Worm (Caenorhabditis elegans) whole organism, L2 larva: ENCODE results near the gene mltn-7.

ENCODE experiments used
- C34F6.9 ChIP-seq: fragments of 150-350 bp; optimal IDR thresholded peaks from 2 replicates; lab custom pipeline; 2014; ENCODE audit warnings: missing biosample characterization, missing genetic modification characterization
- F13H6.1 ChIP-seq: sonication (generic microtip); optimal IDR thresholded peaks from 2 replicates; lab custom pipeline; 2016; ENCODE audit warnings: missing genetic modification characterization, missing compliant biosample characterization
- R02D3.7 ChIP-seq: fragments of 150-350 bp; optimal IDR thresholded peaks from 2 replicates; lab custom pipeline; 2014; ENCODE audit warnings: missing biosample characterization, missing genetic modification characterization
- Y55F3AM.14 ChIP-seq: fragments of 200-800 bp; sonication (Bioruptor generic); optimal IDR thresholded peaks from 2 replicates; lab custom pipeline; 2018; ENCODE audit warnings: mild to moderate bottlenecking, missing genetic modification characterization, missing compliant biosample characterization
- aly-2 ChIP-seq: fragments of 150-350 bp; optimal IDR thresholded peaks from 2 replicates; lab custom pipeline; 2014; ENCODE audit warnings: missing biosample characterization, missing genetic modification characterization
- ama-1 ChIP-seq: fragments of 150-350 bp; optimal IDR thresholded peaks from 2 replicates; lab custom pipeline; 2018; ENCODE audit warnings: inconsistent platforms
- blmp-1 ChIP-seq: sonication (generic microtip); optimal IDR thresholded peaks from 2 replicates; lab custom pipeline; 2017; ENCODE audit warnings: missing genetic modification characterization, mild to moderate bottlenecking, missing compliant biosample characterization, antibody characterized with exemption, moderate library complexity; ENCODE audit not compliant: insufficient read depth
- ceh-16 ChIP-seq: fragments of 150-350 bp; optimal IDR thresholded peaks from 2 replicates; lab custom pipeline; 2014; ENCODE audit warnings: missing biosample characterization, missing genetic modification characterization
- ceh-82 ChIP-seq: fragments of 150-350 bp; optimal IDR thresholded peaks from 2 replicates; lab custom pipeline; 2014; ENCODE audit warnings: missing biosample characterization, missing genetic modification characterization
- crh-2 ChIP-seq: sonication (generic microtip); optimal IDR thresholded peaks from 2 replicates; lab custom pipeline; 2017; ENCODE audit warnings: missing biosample characterization, missing genetic modification characterization
- elt-1 ChIP-seq: fragments of 150-350 bp; optimal IDR thresholded peaks from 2 replicates; lab custom pipeline; 2014; ENCODE audit warnings: missing biosample characterization, missing genetic modification characterization
- elt-3 ChIP-seq: sonication (generic microtip); optimal IDR thresholded peaks from 2 replicates; lab custom pipeline; 2017; ENCODE audit warnings: missing biosample characterization, missing genetic modification characterization
- fos-1 ChIP-seq: fragments of 150-350 bp; optimal IDR thresholded peaks from 2 replicates; lab custom pipeline; 2014; ENCODE audit warnings: missing biosample characterization, missing genetic modification characterization
- gmeb-1 ChIP-seq: fragments of 150-350 bp; optimal IDR thresholded peaks from 2 replicates; lab custom pipeline; 2014; ENCODE audit warnings: missing biosample characterization, missing genetic modification characterization
- lin-11 ChIP-seq: fragments of 150-350 bp; sonication (generic microtip); optimal IDR thresholded peaks from 2 replicates; lab custom pipeline; 2014; ENCODE audit warnings: missing biosample characterization, missing genetic modification characterization, inconsistent platforms, mixed read lengths
- lin-13 ChIP-seq: fragments of 150-350 bp; optimal IDR thresholded peaks from 2 replicates; lab custom pipeline; 2014; ENCODE audit warnings: missing biosample characterization, missing genetic modification reagents, missing genetic modification characterization
- lsy-2 ChIP-seq, 2 experiments: fragments of 150-350 bp in 1 of 2; sonication (generic microtip) in 1 of 2; optimal IDR thresholded peaks; 2 replicates each; lab custom pipeline; 2014 to 2017; ENCODE audit warnings: missing biosample characterization in 2 of 2, missing genetic modification characterization in 2 of 2
- mab-5 ChIP-seq: fragments of 150-350 bp; optimal IDR thresholded peaks from 2 replicates; lab custom pipeline; 2014; ENCODE audit warnings: missing biosample characterization, missing genetic modification characterization
- mbf-1 ChIP-seq: sonication (generic microtip); optimal IDR thresholded peaks from 2 replicates; lab custom pipeline; 2017; ENCODE audit warnings: missing biosample characterization, missing genetic modification characterization
- mdl-1 ChIP-seq, 2 experiments: fragments of 150-350 bp in 1 of 2; sonication (generic microtip) in 1 of 2; optimal IDR thresholded peaks; 2 replicates each; lab custom pipeline; 2017; ENCODE audit warnings: missing biosample characterization in 2 of 2, missing genetic modification characterization in 2 of 2
- nhr-11 ChIP-seq: fragments of 150-350 bp; optimal IDR thresholded peaks from 2 replicates; lab custom pipeline; 2014; ENCODE audit warnings: missing biosample characterization, missing genetic modification characterization
- nhr-129 ChIP-seq: fragments of 150-350 bp; optimal IDR thresholded peaks from 2 replicates; lab custom pipeline; 2014; ENCODE audit warnings: missing biosample characterization, missing genetic modification characterization
- nhr-21 ChIP-seq: fragments of 150-350 bp; optimal IDR thresholded peaks from 2 replicates; lab custom pipeline; 2014; ENCODE audit warnings: missing biosample characterization, missing genetic modification characterization
- nhr-23 ChIP-seq: fragments of 150-350 bp; optimal IDR thresholded peaks from 2 replicates; lab custom pipeline; 2014; ENCODE audit warnings: missing biosample characterization, missing genetic modification reagents, missing genetic modification characterization
- nhr-25 ChIP-seq: fragments of 150-350 bp; sonication (generic microtip); optimal IDR thresholded peaks from 3 replicates; lab custom pipeline; 2014; ENCODE audit warnings: missing biosample characterization, missing genetic modification characterization
- nhr-77 ChIP-seq: fragments of 150-350 bp; optimal IDR thresholded peaks from 2 replicates; lab custom pipeline; 2014; ENCODE audit warnings: missing biosample characterization, missing genetic modification characterization
- peb-1 ChIP-seq: fragments of 150-350 bp; optimal IDR thresholded peaks from 2 replicates; lab custom pipeline; 2014; ENCODE audit warnings: missing biosample characterization, missing genetic modification characterization
- sem-4 ChIP-seq: fragments of 150-350 bp; optimal IDR thresholded peaks from 2 replicates; lab custom pipeline; 2014; ENCODE audit warnings: missing biosample characterization, missing genetic modification reagents, missing genetic modification characterization
- sma-3 ChIP-seq: sonication (generic microtip); optimal IDR thresholded peaks from 2 replicates; lab custom pipeline; 2016; ENCODE audit warnings: missing genetic modification reagents, missing genetic modification characterization, missing compliant biosample characterization
- sma-9 ChIP-seq, 2 experiments: fragments of 150-350 bp in 1 of 2; sonication (generic microtip) in 1 of 2; optimal IDR thresholded peaks; 2 replicates each; lab custom pipeline; 2014 to 2016; ENCODE audit warnings: missing genetic modification characterization in 2 of 2, mild to moderate bottlenecking in 1 of 2, missing biosample characterization in 1 of 2, missing compliant biosample characterization in 1 of 2, missing genetic modification reagents in 1 of 2, moderate library complexity in 1 of 2
- snpc-4 ChIP-seq: fragments of 150-350 bp; optimal IDR thresholded peaks from 2 replicates; lab custom pipeline; 2014; ENCODE audit warnings: missing biosample characterization, missing genetic modification characterization
- unc-39 ChIP-seq: fragments of 150-350 bp; optimal IDR thresholded peaks from 2 replicates; lab custom pipeline; 2014; ENCODE audit warnings: missing biosample characterization, missing genetic modification characterization
- unc-55 ChIP-seq: fragments of 150-350 bp; sonication (generic microtip); optimal IDR thresholded peaks from 3 replicates; lab custom pipeline; 2014; ENCODE audit warnings: missing biosample characterization, missing genetic modification reagents, missing genetic modification characterization
- unc-62 ChIP-seq: fragments of 150-350 bp; optimal IDR thresholded peaks from 2 replicates; lab custom pipeline; 2014; ENCODE audit warnings: missing biosample characterization, missing genetic modification reagents, missing genetic modification characterization
- ztf-11 ChIP-seq: sonication (generic microtip); optimal IDR thresholded peaks from 2 replicates; lab custom pipeline; 2017; ENCODE audit warnings: missing biosample characterization, missing genetic modification characterization
- ztf-4 ChIP-seq: fragments of 150-350 bp; optimal IDR thresholded peaks from 2 replicates; lab custom pipeline; 2014; ENCODE audit warnings: missing biosample characterization, missing genetic modification characterization

mltn-7 gene

ce11 chrV:349054-349453, 21.1 kb upstream of the mltn-7 start, which contains the start of gene atg-9:
Gene atg-9, plus strand, starts transcription at chrV:349385.
- TF ChIP-seq elt-3 (tag; lab: Kevin White, UChicago) (no peak), ama-1 (lab: Kevin White, UChicago) (peak; percentile 58), aly-2 (tag; lab: Kevin White, UChicago) (no peak), nhr-77 (tag; lab: Kevin White, UChicago) (no peak), gmeb-1 (peak; percentile 75), C34F6.9 (peak; percentile 80), blmp-1 (tag; lab: Kevin White, UChicago) (peak; percentile 23), unc-55 (GFP tag; lab: Kevin White, UChicago) (peak; percentile 40), ceh-16 (tag; lab: Kevin White, UChicago) (peak; percentile 57), nhr-129 (tag; lab: Kevin White, UChicago) (peak; percentile 71), snpc-4 (tag; lab: Kevin White, UChicago) (no peak), crh-2 (tag; lab: Kevin White, UChicago) (peak; percentile 79), ceh-82 (no peak), fos-1 (peak; percentile 67), Y55F3AM.14 (GFP tag; lab: Kevin White, UChicago) (peak; percentile 40), mdl-1 (tag; optimal IDR thresholded peaks at IDR 0.05; lab: Kevin White, UChicago) (peak; percentile 59 to 89), F13H6.1 (tag; lab: Kevin White, UChicago) (peak; percentile 50), lin-13 (peak; percentile 53), nhr-25 (tag; lab: Kevin White, UChicago) (peak; percentile 84), lin-11 (tag; lab: Kevin White, UChicago) (no peak), nhr-21 (tag; lab: Kevin White, UChicago) (peak; percentile 23), sem-4 (tag; lab: Kevin White, UChicago) (peak; percentile 55), mab-5 (peak; percentile 6), sma-9 (GFP tag; optimal IDR thresholded peaks at IDR 0.05; lab: Kevin White, UChicago) (peak; percentile 48), sma-9 (tag; optimal IDR thresholded peaks at IDR 0.05; lab: Kevin White, UChicago) (no peak), R02D3.7 (tag; lab: Kevin White, UChicago) (no peak), sma-3 (GFP tag; lab: Kevin White, UChicago) (peak; percentile 58), ztf-4 (tag; lab: Kevin White, UChicago) (peak; percentile 47), unc-62 (GFP tag; lab: Kevin White, UChicago) (no peak), lsy-2 (tag; optimal IDR thresholded peaks at IDR 0.05; lab: Kevin White, UChicago) (peak; percentile 20 to 73)

ce11 chrV:350822-351221, 19.3 kb upstream of the mltn-7 start:
- TF ChIP-seq lin-13 = no peak
- no peak for TF ChIP-seq ztf-11 (tag; lab: Kevin White, UChicago)
- no peak for TF ChIP-seq mbf-1 (tag; lab: Kevin White, UChicago)
- no peak for TF ChIP-seq unc-39

ce11 chrV:351787-352186, 18.3 kb upstream of the mltn-7 start:
- TF ChIP-seq aly-2 (tag; lab: Kevin White, UChicago) (no peak), nhr-11 (no peak), ztf-11 (tag; lab: Kevin White, UChicago) (no peak), ceh-16 (tag; lab: Kevin White, UChicago) (no peak), ztf-4 (tag; lab: Kevin White, UChicago) (no peak), elt-1 (tag; lab: Kevin White, UChicago) (no peak), C34F6.9 (no peak), crh-2 (tag; lab: Kevin White, UChicago) (no peak), nhr-23 (tag; lab: Kevin White, UChicago) (no peak), elt-3 (tag; lab: Kevin White, UChicago) (no peak), ama-1 (lab: Kevin White, UChicago) (no peak), ceh-82 (no peak), peb-1 (tag; lab: Kevin White, UChicago) (no peak), unc-39 (no peak)
- TF ChIP-seq, all 48 proteins: peak for 0
